Fruit fly (Drosophila melanogaster) S2 (cell line): Measurements from ENCODE around the gene Mettl3.

Source experiments
- CG8478 ChIP-seq: fragments of >200 bp; optimal IDR thresholded peaks from 2 replicates; lab custom pipeline; 2018
- CTCF ChIP-seq, 2 experiments: fragments of >200 bp; optimal IDR thresholded peaks; 2 replicates each; lab custom pipeline; 2018

dm6 chr3R:24027222-24027621, 4.7 kb upstream of the Mettl3 start:
- no peak for TF ChIP-seq CTCF (optimal IDR thresholded peaks at IDR 0.05; lab: Kevin White, UChicago)
- TF ChIP-seq CG8478: no peak
